Fruit fly (Drosophila melanogaster): ENCODE results near the gene pyx.
A peak's percentile ranks its signal among the peaks of the same experiment; 100 is the strongest.

Gene pyx

dm6 chr3L:174501-174900 lies 48.4 kb downstream of the pyx start:
- TF ChIP-seq rgr (GFP tag; optimal IDR thresholded peaks at IDR 0.05) (no peak), dsf (GFP tag; optimal IDR thresholded peaks at IDR 0.05; ENCODE audit: borderline replicate concordance) (no peak), CG9705 (GFP tag; optimal IDR thresholded peaks at IDR 0.05) (no peak), psq (GFP tag; optimal IDR thresholded peaks at IDR 0.05) (no peak), br (GFP tag; optimal IDR thresholded peaks at IDR 0.05) (no peak), pan (optimal IDR thresholded peaks at IDR 0.05) (no peak), woc (GFP tag; optimal IDR thresholded peaks at IDR 0.05) (peak; percentile 10), Sp1 (GFP tag; optimal IDR thresholded peaks at IDR 0.05) (no peak), Rel (GFP tag; optimal IDR thresholded peaks at IDR 0.05) (no peak), Rel (tag; optimal IDR thresholded peaks at IDR 0.05) (no peak), Jra (GFP tag; optimal IDR thresholded peaks at IDR 0.05) (peak; percentile 54), h (GFP tag; optimal IDR thresholded peaks at IDR 0.05) (no peak)

DNA sequence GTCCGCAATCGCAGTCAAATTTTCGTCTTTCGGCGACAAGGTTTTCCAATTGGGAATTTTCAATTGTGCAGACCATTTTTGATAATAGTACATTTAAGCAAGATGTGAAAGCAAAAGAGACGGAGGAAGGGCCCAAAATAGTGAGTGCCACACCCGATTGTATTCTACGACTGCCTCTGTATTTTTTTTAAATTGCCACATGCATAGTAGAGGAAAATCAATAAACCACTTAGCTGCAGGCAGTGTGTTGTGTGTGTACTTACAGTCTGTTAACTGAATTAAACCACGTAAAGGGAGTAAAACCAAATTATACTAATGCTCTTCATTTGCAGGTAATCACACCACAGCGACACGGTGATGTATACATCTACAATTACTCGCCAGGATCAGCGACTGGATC lies 51.1 kb downstream of the pyx start:
- TF ChIP-seq jim (GFP tag; optimal IDR thresholded peaks at IDR 0.05): no peak
